Worm (Caenorhabditis elegans): ENCODE results near the gene atg-7.

DNA sequence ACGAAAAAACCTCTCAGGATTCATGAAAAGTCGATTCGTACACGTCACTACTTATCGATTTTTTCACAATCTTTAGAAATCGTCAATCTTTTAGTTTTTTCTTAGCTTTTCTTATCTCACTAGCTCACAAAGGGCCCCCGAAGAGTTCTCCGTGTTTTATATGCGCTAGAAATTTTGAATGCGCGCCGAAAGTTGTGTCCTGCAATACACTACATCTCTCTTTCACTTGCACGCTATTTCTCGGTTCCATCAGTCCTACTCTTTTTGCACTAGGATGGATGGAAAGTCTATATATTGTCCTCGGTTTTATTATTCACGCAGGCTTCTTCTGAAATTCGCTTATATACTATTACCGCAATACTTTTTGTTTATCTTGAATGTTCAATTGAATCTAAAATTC lies 44.7 kb upstream of the atg-7 start:
- TF ChIP-seq ztf-23 (GFP tag; IDR thresholded peaks at IDR 0.05) (no peak), ref-1 (GFP tag; conservative IDR thresholded peaks at IDR 0.05) (no peak), flt-1 (GFP tag; IDR thresholded peaks at IDR 0.05) (no peak), klf-2 (GFP tag; conservative IDR thresholded peaks at IDR 0.05) (no peak), tab-1 (GFP tag; IDR thresholded peaks at IDR 0.05) (no peak)
